Fruit fly (Drosophila melanogaster): Measurements from ENCODE around the gene Aven.

Aven gene

dm6 chrX:12581305-12581676 lies 48.1 kb downstream of the Aven start:
- TF ChIP-seq fkh (GFP tag; optimal IDR thresholded peaks at IDR 0.05) (no peak), CG6276 (GFP tag; optimal IDR thresholded peaks at IDR 0.05) (no peak), CG31627 (GFP tag; optimal IDR thresholded peaks at IDR 0.05) (no peak), pdm3 (GFP tag; optimal IDR thresholded peaks at IDR 0.05) (no peak), CG9139 (GFP tag; optimal IDR thresholded peaks at IDR 0.05) (no peak), Ets96B (tag; optimal IDR thresholded peaks at IDR 0.05) (no peak), CG6792 (GFP tag; optimal IDR thresholded peaks at IDR 0.05) (no peak), CG32006 (GFP tag; optimal IDR thresholded peaks at IDR 0.05) (no peak)

dm6 chrX:12580498-12581304 lies 48.7 kb downstream of the Aven start:
- TF ChIP-seq CG6808 (GFP tag; optimal IDR thresholded peaks at IDR 0.05): no peak
- no peak for TF ChIP-seq Ets96B (tag; optimal IDR thresholded peaks at IDR 0.05)
- no peak for TF ChIP-seq Ets21C (GFP tag; optimal IDR thresholded peaks at IDR 0.05)
- TF ChIP-seq acj6 (GFP tag; optimal IDR thresholded peaks at IDR 0.05): no peak
- no peak for TF ChIP-seq CG4318 (GFP tag; optimal IDR thresholded peaks at IDR 0.05)
- TF ChIP-seq fkh (GFP tag; optimal IDR thresholded peaks at IDR 0.05): no peak
- TF ChIP-seq Eip75B (GFP tag; optimal IDR thresholded peaks at IDR 0.05): no peak
- no peak for TF ChIP-seq CG6854 (GFP tag; optimal IDR thresholded peaks at IDR 0.05)
- TF ChIP-seq dsx (GFP tag; optimal IDR thresholded peaks at IDR 0.05; ENCODE audit: poor library complexity, severe bottlenecking): no peak
- TF ChIP-seq CG10631 (GFP tag; optimal IDR thresholded peaks at IDR 0.05): peak; percentile 30
- TF ChIP-seq cyc (GFP tag; optimal IDR thresholded peaks at IDR 0.05): no peak
- TF ChIP-seq eg (GFP tag; IDR thresholded peaks at IDR 0.05): no peak
- no peak; the same call in 2 of the 3 replicates for TF ChIP-seq CG8119 (GFP tag; IDR thresholded peaks at IDR 0.05)
- no peak for TF ChIP-seq dac (GFP tag; optimal IDR thresholded peaks at IDR 0.05)
- peak; percentile 30 for TF ChIP-seq CG10669 (GFP tag; optimal IDR thresholded peaks at IDR 0.05)
- no peak for TF ChIP-seq salr (GFP tag; optimal IDR thresholded peaks at IDR 0.05)
- TF ChIP-seq CG32006 (GFP tag; optimal IDR thresholded peaks at IDR 0.05): peak; percentile 51
- peak; percentile 2 for TF ChIP-seq esn (GFP tag; optimal IDR thresholded peaks at IDR 0.05)
- no peak for TF ChIP-seq CG7368 (GFP tag; optimal IDR thresholded peaks at IDR 0.05)
- peak; percentile 26 for TF ChIP-seq CG6276 (GFP tag; optimal IDR thresholded peaks at IDR 0.05)
- no peak for TF ChIP-seq Lpt (GFP tag; optimal IDR thresholded peaks at IDR 0.05)
- no peak for TF ChIP-seq Sox14 (GFP tag; optimal IDR thresholded peaks at IDR 0.05)
- TF ChIP-seq CG8632 (GFP tag; optimal IDR thresholded peaks at IDR 0.05): no peak
- TF ChIP-seq CG11762 (GFP tag; optimal IDR thresholded peaks at IDR 0.05; ENCODE audit: insufficient read depth): no peak
- no peak for TF ChIP-seq ss (GFP tag; optimal IDR thresholded peaks at IDR 0.05)
- TF ChIP-seq CG8319 (GFP tag; optimal IDR thresholded peaks at IDR 0.05): no peak
- TF ChIP-seq svp (GFP tag): peak; percentile 98
- TF ChIP-seq achi (GFP tag; optimal IDR thresholded peaks at IDR 0.05): peak; percentile 33
- no peak for TF ChIP-seq Hr38 (GFP tag; optimal IDR thresholded peaks at IDR 0.05)
- TF ChIP-seq Blimp-1 (GFP tag; optimal IDR thresholded peaks at IDR 0.05): no peak
- no peak for TF ChIP-seq CG9139 (GFP tag; optimal IDR thresholded peaks at IDR 0.05)
- no peak for TF ChIP-seq CG16779 (tag; optimal IDR thresholded peaks at IDR 0.05)
- 0 out of 3 replicates have a peak, but pooled peaks have one; percentile 28 for TF ChIP-seq CG6163 (GFP tag; IDR thresholded peaks at IDR 0.05)
- peak; percentile 19 for TF ChIP-seq OdsH (GFP tag; optimal IDR thresholded peaks at IDR 0.05)
- TF ChIP-seq Hr4 (GFP tag; optimal IDR thresholded peaks at IDR 0.05): peak; percentile 19
- 0 out of 2 replicates have a peak, but pooled peaks have one; percentile 33 for TF ChIP-seq CG15336 (GFP tag; IDR thresholded peaks at IDR 0.05)
- no peak for TF ChIP-seq net (GFP tag; optimal IDR thresholded peaks at IDR 0.05)
- no peak for TF ChIP-seq CG3032 (tag; optimal IDR thresholded peaks at IDR 0.05)
- no peak for TF ChIP-seq fd59A (GFP tag; optimal IDR thresholded peaks at IDR 0.05)
- no peak for TF ChIP-seq lz (GFP tag; optimal IDR thresholded peaks at IDR 0.05)
- TF ChIP-seq spab (GFP tag; optimal IDR thresholded peaks at IDR 0.05): no peak
- no peak for TF ChIP-seq Sox102F (GFP tag; optimal IDR thresholded peaks at IDR 0.05)
- peak; percentile 60 for TF ChIP-seq vri (GFP tag; optimal IDR thresholded peaks at IDR 0.05)
- no peak for TF ChIP-seq Smox (GFP tag; optimal IDR thresholded peaks at IDR 0.05)
- no peak for TF ChIP-seq CG1621 (tag; optimal IDR thresholded peaks at IDR 0.05)

Measured in whole organism, prepupa.